Worm (Caenorhabditis elegans) whole organism, early embryonic: ENCODE results near the gene F46G10.2.

Experiments used
- B0310.2 ChIP-seq: sonication (generic microtip); optimal IDR thresholded peaks from 2 replicates; lab custom pipeline; 2016; ENCODE audit warnings: mild to moderate bottlenecking, missing genetic modification characterization, missing compliant biosample characterization
- F13C5.2 ChIP-seq: sonication (generic microtip); optimal IDR thresholded peaks from 2 replicates; lab custom pipeline; 2017; ENCODE audit warnings: mild to moderate bottlenecking, missing genetic modification characterization, inconsistent platforms, missing compliant biosample characterization
- aly-1 ChIP-seq: sonication (generic microtip); optimal IDR thresholded peaks from 2 replicates; lab custom pipeline; 2016; ENCODE audit warnings: missing genetic modification characterization, missing compliant biosample characterization
- ama-1 ChIP-seq: fragments of 150-350 bp; optimal IDR thresholded peaks from 2 replicates; lab custom pipeline; 2014
- ceh-13 ChIP-seq: fragments of 200-800 bp; sonication (Bioruptor generic); optimal IDR thresholded peaks from 2 replicates; lab custom pipeline; 2018; ENCODE audit warnings: mild to moderate bottlenecking, missing genetic modification characterization, missing compliant biosample characterization
- ceh-36 ChIP-seq: sonication (generic microtip); optimal IDR thresholded peaks from 2 replicates; lab custom pipeline; 2016; ENCODE audit warnings: missing genetic modification characterization, inconsistent platforms, missing compliant biosample characterization
- ets-7 ChIP-seq: sonication (generic microtip); optimal IDR thresholded peaks from 2 replicates; lab custom pipeline; 2016; ENCODE audit warnings: missing genotype, missing genetic modification characterization, missing compliant biosample characterization
- flt-1 ChIP-seq: fragments of 200-800 bp; sonication (Bioruptor generic); IDR thresholded peaks from 2 replicates; pipeline ENCODE4 v1.3.6; 2022; ENCODE audit warnings: missing genetic modification characterization, missing compliant biosample characterization
- hmbx-1 ChIP-seq: sonication (generic microtip); optimal IDR thresholded peaks from 2 replicates; lab custom pipeline; 2016; ENCODE audit warnings: mild to moderate bottlenecking, missing genetic modification characterization, missing compliant biosample characterization
- hmg-4 ChIP-seq: fragments of 200-800 bp; sonication (Bioruptor generic); optimal IDR thresholded peaks from 2 replicates; lab custom pipeline; 2018; ENCODE audit warnings: mild to moderate bottlenecking, missing genetic modification characterization, missing compliant biosample characterization
- hnd-1 ChIP-seq: sonication (generic microtip); optimal IDR thresholded peaks from 2 replicates; lab custom pipeline; 2016; ENCODE audit warnings: missing genetic modification characterization, missing compliant biosample characterization
- pes-1 ChIP-seq: fragments of 200-800 bp; sonication (Bioruptor generic); IDR thresholded peaks from 2 replicates; pipeline ENCODE4 v1.3.6; 2022; ENCODE audit warnings: missing genetic modification reagents, missing genetic modification characterization, missing compliant biosample characterization
- scrt-1 ChIP-seq: fragments of 200-800 bp; sonication (Bioruptor generic); IDR thresholded peaks from 2 replicates; pipeline ENCODE4 v1.3.6; 2022; ENCODE audit warnings: missing genetic modification characterization, missing compliant biosample characterization
- sea-1 ChIP-seq: fragments of 200-800 bp; sonication (Bioruptor generic); conservative IDR thresholded peaks from 2 replicates; pipeline ENCODE4 v1.3.6; 2022; ENCODE audit warnings: missing genetic modification characterization, missing compliant biosample characterization
- tbx-11 ChIP-seq: fragments of 200-800 bp; sonication (Bioruptor generic); IDR thresholded peaks from 2 replicates; pipeline ENCODE4 v1.3.6; 2022; ENCODE audit warnings: missing genetic modification characterization, missing compliant biosample characterization
- tbx-37 ChIP-seq: fragments of 200-800 bp; sonication (Bioruptor generic); conservative IDR thresholded peaks from 2 replicates; pipeline ENCODE4 v1.3.6; 2022; ENCODE audit warnings: missing genetic modification reagents, missing genetic modification characterization, missing compliant biosample characterization
- tra-4 ChIP-seq: sonication (generic microtip); optimal IDR thresholded peaks from 2 replicates; lab custom pipeline; 2017; ENCODE audit warnings: missing genetic modification characterization, missing compliant biosample characterization

F46G10.2 gene

ce11 chrX:13349230-13350122 is 26.7 kb downstream of the F46G10.2 start:
- TF ChIP-seq sea-1 (GFP tag; lab: Robert Waterston, UW) (no peak), tbx-37 (GFP tag; lab: Robert Waterston, UW) (no peak), ets-7 (tag; lab: Kevin White, UChicago) (no peak), aly-1 (tag; lab: Kevin White, UChicago) (no peak), tbx-11 (no peak), tra-4 (tag; lab: Kevin White, UChicago) (no peak), ceh-36 (tag; lab: Kevin White, UChicago) (no peak), flt-1 (GFP tag; lab: Robert Waterston, UW) (no peak), ceh-13 (no peak), ama-1 (lab: Kevin White, UChicago) (no peak), pes-1 (GFP tag; lab: Robert Waterston, UW) (no peak)

DNA sequence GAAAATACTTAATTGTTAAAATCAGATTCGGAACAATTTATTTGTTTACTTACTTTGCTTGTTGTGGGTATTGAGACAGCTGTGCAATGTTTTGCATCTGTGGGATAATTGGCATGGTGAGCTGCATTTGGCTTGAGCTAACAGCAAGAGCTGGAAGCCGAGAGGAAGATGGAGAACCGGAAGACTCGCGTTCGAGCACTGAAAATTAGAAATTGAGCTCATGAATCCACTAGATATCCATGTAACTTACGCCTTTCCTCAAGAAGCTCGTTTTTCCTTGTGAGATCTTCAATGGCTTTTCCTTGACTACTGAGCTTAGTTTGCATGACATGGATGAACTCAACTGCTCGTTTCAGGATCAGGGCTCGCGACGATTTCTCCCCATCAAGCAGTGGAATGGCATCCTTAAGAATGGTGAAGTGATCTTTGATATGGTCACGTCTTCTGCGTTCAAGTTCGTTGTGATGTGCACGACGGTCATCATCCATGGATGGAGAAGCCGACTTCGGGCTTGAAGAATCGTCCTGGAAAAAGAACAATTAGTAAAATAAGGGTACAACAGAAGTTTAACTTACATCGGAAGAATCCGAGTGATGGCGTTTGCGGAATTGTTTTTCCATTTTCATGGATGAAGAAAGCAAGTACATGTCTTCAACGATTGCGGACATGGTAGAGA is 27.5 kb downstream of the F46G10.2 start:
- TF ChIP-seq ceh-13 (no peak), hnd-1 (tag; lab: Kevin White, UChicago) (no peak), tbx-37 (GFP tag; lab: Robert Waterston, UW) (no peak), tra-4 (tag; lab: Kevin White, UChicago) (no peak), ama-1 (lab: Kevin White, UChicago) (no peak)

DNA sequence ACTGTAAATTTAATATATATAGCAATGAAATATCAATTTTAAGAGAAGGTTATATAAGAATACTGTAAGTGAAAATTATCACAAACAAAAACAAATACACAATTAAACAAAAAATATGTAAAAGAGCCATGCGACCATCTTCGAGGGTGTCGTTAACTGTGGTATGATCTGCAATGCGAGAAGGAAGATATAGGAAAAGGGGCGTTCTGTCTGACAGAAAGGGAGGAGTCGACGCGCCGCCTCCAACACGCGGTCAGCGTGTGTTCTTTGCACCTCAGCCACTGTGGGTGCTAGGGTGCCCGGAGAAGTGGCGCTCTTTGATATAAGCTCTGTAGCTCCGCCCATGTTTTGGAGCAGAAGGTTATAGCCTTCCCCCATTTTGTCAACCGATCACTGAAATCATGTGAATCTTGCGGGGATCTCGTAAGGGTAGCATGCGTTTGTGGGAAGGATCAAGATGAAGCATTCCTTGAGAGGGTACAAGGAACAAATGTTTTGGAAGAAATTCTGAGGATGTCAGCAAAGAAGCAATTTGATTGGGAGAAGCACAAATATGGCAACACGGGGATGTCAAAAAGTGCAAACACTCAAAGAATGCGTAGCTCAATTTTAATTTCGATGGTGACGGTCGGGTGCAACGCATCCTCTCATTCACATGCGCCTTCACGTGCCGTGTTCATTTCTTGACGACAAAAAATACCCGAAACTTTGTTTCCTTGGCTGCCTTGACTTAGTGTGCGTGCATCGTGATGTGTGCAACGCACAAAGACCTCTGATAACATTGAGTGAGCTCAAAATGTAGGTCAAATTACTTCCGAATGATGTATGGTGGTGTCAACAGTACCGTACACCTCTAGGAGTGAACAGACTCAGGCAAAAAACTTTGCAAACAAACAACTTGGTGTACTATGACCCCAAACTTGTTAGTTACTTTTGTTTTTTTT is 28.3 kb downstream of the F46G10.2 start, which contains the start of gene mxl-3:
TSS of gene mxl-3 (minus strand) at position 1 of the 944 bp plus-strand sequence.
- TF ChIP-seq tbx-37 (GFP tag; lab: Robert Waterston, UW) (no peak), hmbx-1 (no peak), aly-1 (tag; lab: Kevin White, UChicago) (no peak), ama-1 (lab: Kevin White, UChicago) (no peak), hnd-1 (tag; lab: Kevin White, UChicago) (no peak), ets-7 (tag; lab: Kevin White, UChicago) (no peak), ceh-13 (no peak), B0310.2 (tag; lab: Kevin White, UChicago) (no peak), tbx-11 (no peak), ceh-36 (tag; lab: Kevin White, UChicago) (no peak)

ce11 chrX:13352164-13352563 is 29.4 kb downstream of the F46G10.2 start:
- TF ChIP-seq scrt-1 (GFP tag; lab: Robert Waterston, UW), result no peak
- no peak for TF ChIP-seq flt-1 (GFP tag; lab: Robert Waterston, UW)
- no peak for TF ChIP-seq ceh-36 (tag; lab: Kevin White, UChicago)
- no peak for TF ChIP-seq ceh-13
- TF ChIP-seq hmbx-1, result no peak
- no peak for TF ChIP-seq ets-7 (tag; lab: Kevin White, UChicago)
- TF ChIP-seq hnd-1 (tag; lab: Kevin White, UChicago), result no peak
- no peak for TF ChIP-seq hmg-4 (GFP tag; lab: Kevin White, UChicago)
- TF ChIP-seq tbx-11, result no peak
- no peak for TF ChIP-seq pes-1 (GFP tag; lab: Robert Waterston, UW)
- TF ChIP-seq aly-1 (tag; lab: Kevin White, UChicago), result no peak
- TF ChIP-seq ama-1 (lab: Kevin White, UChicago), result no peak
- TF ChIP-seq tra-4 (tag; lab: Kevin White, UChicago), result no peak
- no peak for TF ChIP-seq F13C5.2
- no peak for TF ChIP-seq B0310.2 (tag; lab: Kevin White, UChicago)
- no peak for TF ChIP-seq sea-1 (GFP tag; lab: Robert Waterston, UW)
- TF ChIP-seq tbx-37 (GFP tag; lab: Robert Waterston, UW), result no peak

DNA sequence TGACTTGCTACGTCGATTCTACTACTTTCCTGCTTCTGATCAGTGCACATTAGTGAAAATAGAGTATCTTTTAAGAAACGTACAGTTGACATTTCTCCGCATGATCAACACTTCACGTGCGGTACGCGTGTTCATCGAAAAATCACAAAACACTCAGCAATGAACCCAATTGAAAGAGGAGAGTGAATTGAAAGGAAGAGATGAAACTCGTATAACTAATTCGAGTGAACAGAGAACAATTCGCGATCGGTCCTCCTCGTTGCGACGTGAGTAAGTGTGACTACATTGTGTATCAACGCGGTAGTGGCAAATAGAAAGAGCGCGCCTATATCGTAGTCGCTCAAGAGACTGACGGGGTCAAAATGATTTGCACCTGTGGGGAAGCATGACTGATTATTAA is 30.8 kb downstream of the F46G10.2 start:
- TF ChIP-seq flt-1 (GFP tag; lab: Robert Waterston, UW), result no peak
- TF ChIP-seq aly-1 (tag; lab: Kevin White, UChicago), result no peak
- TF ChIP-seq ama-1 (lab: Kevin White, UChicago), result no peak
- TF ChIP-seq scrt-1 (GFP tag; lab: Robert Waterston, UW), result no peak
- no peak for TF ChIP-seq hmg-4 (GFP tag; lab: Kevin White, UChicago)
- no peak for TF ChIP-seq ceh-13
- TF ChIP-seq hmbx-1, result no peak
- no peak for TF ChIP-seq tra-4 (tag; lab: Kevin White, UChicago)
- no peak for TF ChIP-seq sea-1 (GFP tag; lab: Robert Waterston, UW)
- no peak for TF ChIP-seq pes-1 (GFP tag; lab: Robert Waterston, UW)
- no peak for TF ChIP-seq tbx-37 (GFP tag; lab: Robert Waterston, UW)
- TF ChIP-seq F13C5.2, result no peak

ce11 chrX:13354672-13355407 is 32.1 kb downstream of the F46G10.2 start:
- TF ChIP-seq pes-1 (GFP tag; lab: Robert Waterston, UW), result no peak
- no peak for TF ChIP-seq F13C5.2
- TF ChIP-seq tbx-11, result no peak
- no peak for TF ChIP-seq B0310.2 (tag; lab: Kevin White, UChicago)
- no peak for TF ChIP-seq aly-1 (tag; lab: Kevin White, UChicago)
- no peak for TF ChIP-seq hnd-1 (tag; lab: Kevin White, UChicago)
- TF ChIP-seq ets-7 (tag; lab: Kevin White, UChicago), result no peak
- no peak for TF ChIP-seq ceh-36 (tag; lab: Kevin White, UChicago)
- no peak for TF ChIP-seq sea-1 (GFP tag; lab: Robert Waterston, UW)
- no peak for TF ChIP-seq scrt-1 (GFP tag; lab: Robert Waterston, UW)
- TF ChIP-seq hmg-4 (GFP tag; lab: Kevin White, UChicago), result no peak
